Fruit fly (Drosophila melanogaster): ENCODE results near the gene CG3402.

- TF ChIP-seq D1 (tag; optimal IDR thresholded peaks at IDR 0.05) = no peak
- TF ChIP-seq CG14655 (GFP tag; optimal IDR thresholded peaks at IDR 0.05) = peak; percentile 49
- peak; percentile 15 for TF ChIP-seq CG15710 (tag; optimal IDR thresholded peaks at IDR 0.05)
- no peak for TF ChIP-seq Pif1B (GFP tag; optimal IDR thresholded peaks at IDR 0.05)
- TF ChIP-seq CG9948 (tag; optimal IDR thresholded peaks at IDR 0.05) = no peak
- TF ChIP-seq EcR (GFP tag; optimal IDR thresholded peaks at IDR 0.05) = peak; percentile 70
- 0 out of 2 replicates have a peak, but pooled peaks have one; percentile 62 for TF ChIP-seq CG12605 (GFP tag; IDR thresholded peaks at IDR 0.05)
- TF ChIP-seq CG13204 (GFP tag; optimal IDR thresholded peaks at IDR 0.05) = peak; percentile 65
- TF ChIP-seq Snoo (tag; optimal IDR thresholded peaks at IDR 0.05) = no peak
These were observed 24.7 kb downstream of the CG3402 start for dm6 chr3L:627819-628601.
